Fruit fly (Drosophila melanogaster) whole organism, embryonic: Measurements from ENCODE around the gene CG13928.

Experiments
- ATbp ChIP-seq: fragments of 200-800 bp; sonication (Bioruptor generic); optimal IDR thresholded peaks from 2 replicates; lab custom pipeline; 2017; ENCODE audit warnings: missing biosample characterization, mild to moderate bottlenecking, missing genetic modification characterization, missing genetic modification reagents
- Ada2b ChIP-seq: fragments of 200-800 bp; sonication (Bioruptor generic); IDR thresholded peaks from 2 replicates; pipeline ENCODE4 v1.3.6; 2022; ENCODE audit warnings: missing biosample characterization, missing genetic modification characterization
- Atf-2 ChIP-seq: fragments of 200-800 bp; sonication (Bioruptor generic); optimal IDR thresholded peaks from 2 replicates; lab custom pipeline; 2016; ENCODE audit warnings: missing biosample characterization, missing genetic modification characterization
- CG10543 ChIP-seq: fragments of 200-800 bp; sonication (Bioruptor generic); optimal IDR thresholded peaks from 3 replicates; lab custom pipeline; 2017; ENCODE audit warnings: missing biosample characterization, mild to moderate bottlenecking, missing genetic modification characterization, moderate library complexity
- CG12299 ChIP-seq: fragments of 200-800 bp; sonication (Bioruptor generic); optimal IDR thresholded peaks from 2 replicates; lab custom pipeline; 2018; ENCODE audit warnings: missing biosample characterization, mild to moderate bottlenecking, missing genetic modification characterization
- CG15514 ChIP-seq: fragments of 200-800 bp; sonication (Bioruptor generic); optimal IDR thresholded peaks from 3 replicates; lab custom pipeline; 2017; ENCODE audit warnings: missing biosample characterization, missing genetic modification characterization, mild to moderate bottlenecking, moderate library complexity, missing genetic modification reagents
- CG16779 ChIP-seq: fragments of 200-800 bp; sonication (Bioruptor generic); IDR thresholded peaks from 2 replicates; pipeline ENCODE4 v1.3.6; 2022; ENCODE audit warnings: missing biosample characterization, missing genetic modification characterization
- CG18011 ChIP-seq: fragments of 200-800 bp; sonication (Bioruptor generic); optimal IDR thresholded peaks from 2 replicates; lab custom pipeline; 2017; ENCODE audit warnings: missing biosample characterization, missing genetic modification characterization, mild to moderate bottlenecking, moderate library complexity, missing genotype
- CG2120 ChIP-seq: fragments of 200-800 bp; sonication (Bioruptor generic); optimal IDR thresholded peaks from 3 replicates; lab custom pipeline; 2016; ENCODE audit warnings: missing biosample characterization, missing genetic modification characterization
- CG30020 ChIP-seq: fragments of 200-800 bp; optimal IDR thresholded peaks from 2 replicates; lab custom pipeline; 2019; ENCODE audit warnings: missing biosample characterization, mild to moderate bottlenecking, missing genetic modification characterization, moderate library complexity
- CG30431 ChIP-seq: fragments of 200-800 bp; sonication (Bioruptor generic); optimal IDR thresholded peaks from 2 replicates; lab custom pipeline; 2017; ENCODE audit warnings: missing biosample characterization, missing genetic modification characterization
- CG32532 ChIP-seq: fragments of 200-800 bp; sonication (Bioruptor generic); IDR thresholded peaks from 2 replicates; pipeline ENCODE4 v1.3.6; 2022; ENCODE audit warnings: missing biosample characterization, missing genetic modification characterization
- CG34224 ChIP-seq: fragments of 200-800 bp; sonication (Bioruptor generic); IDR thresholded peaks from 3 replicates; pipeline ENCODE4 v1.3.6; 2022; ENCODE audit warnings: missing biosample characterization, missing genetic modification characterization; ENCODE audit not compliant: partially characterized antibody
- CG6689 ChIP-seq: fragments of 200-800 bp; sonication (Bioruptor generic); IDR thresholded peaks from 2 replicates; pipeline ENCODE4 v1.3.6; 2022; ENCODE audit warnings: missing biosample characterization, missing genetic modification characterization
- CG7271 ChIP-seq: fragments of 200-800 bp; sonication (Bioruptor generic); optimal IDR thresholded peaks from 2 replicates; lab custom pipeline; 2018; ENCODE audit warnings: missing biosample characterization, mild to moderate bottlenecking, missing genetic modification characterization, moderate library complexity
- CG8281 ChIP-seq: fragments of 200-800 bp; sonication (Bioruptor generic); optimal IDR thresholded peaks from 2 replicates; lab custom pipeline; 2018; ENCODE audit warnings: missing biosample characterization, mild to moderate bottlenecking, missing genetic modification characterization, moderate library complexity
- CG8388 ChIP-seq: fragments of 200-800 bp; sonication (Bioruptor generic); optimal IDR thresholded peaks from 2 replicates; lab custom pipeline; 2019; ENCODE audit warnings: missing biosample characterization, mild to moderate bottlenecking, missing genetic modification characterization, moderate library complexity
- CG9215 ChIP-seq: fragments of 200-800 bp; sonication (Bioruptor generic); IDR thresholded peaks from 2 replicates; pipeline ENCODE4 v1.3.6; 2022; ENCODE audit warnings: missing biosample characterization, missing genetic modification characterization
- Dfd ChIP-seq, 2 experiments: fragments of >200 bp; optimal IDR thresholded peaks; 2 replicates each; lab custom pipeline; 2017; ENCODE audit warnings: missing biosample characterization in 2 of 2, missing genetic modification characterization in 2 of 2
- Doc3 ChIP-seq: fragments of 200-800 bp; sonication (Bioruptor generic); IDR thresholded peaks from 3 replicates; pipeline ENCODE4 v1.3.6; 2022; ENCODE audit warnings: missing biosample characterization, missing genetic modification characterization; ENCODE audit not compliant: partially characterized antibody
- E2f2 ChIP-seq: fragments of 200-800 bp; sonication (Bioruptor generic); IDR thresholded peaks from 2 replicates; pipeline ENCODE4 v1.3.6; 2022; ENCODE audit warnings: missing biosample characterization, missing genetic modification characterization
- Fer2 ChIP-seq: fragments of 200-800 bp; sonication (Bioruptor generic); optimal IDR thresholded peaks from 2 replicates; lab custom pipeline; 2018; ENCODE audit warnings: missing biosample characterization, mild to moderate bottlenecking, missing genetic modification characterization, moderate library complexity
- HLH4C ChIP-seq: fragments of 200-800 bp; sonication (Bioruptor generic); IDR thresholded peaks from 3 replicates; pipeline ENCODE4 v1.3.6; 2022; ENCODE audit warnings: missing biosample characterization, missing genetic modification characterization; ENCODE audit not compliant: partially characterized antibody
- NK7.1 ChIP-seq: fragments of 200-800 bp; sonication (Bioruptor generic); optimal IDR thresholded peaks from 3 replicates; lab custom pipeline; 2016; ENCODE audit warnings: missing biosample characterization, missing genetic modification characterization
- Oaz ChIP-seq: fragments of 200-800 bp; sonication (Bioruptor generic); IDR thresholded peaks from 2 replicates; pipeline ENCODE4 v1.3.6; 2022; ENCODE audit warnings: missing biosample characterization, missing genetic modification characterization
- Sry-β ChIP-seq: fragments of 200-800 bp; sonication (Bioruptor generic); optimal IDR thresholded peaks from 2 replicates; lab custom pipeline; 2018; ENCODE audit warnings: missing biosample characterization, mild to moderate bottlenecking, missing genetic modification characterization, moderate library complexity
- Taf1 ChIP-seq: fragments of 200-800 bp; sonication (Bioruptor generic); IDR thresholded peaks from 2 replicates; pipeline ENCODE4 v1.3.6; 2022; ENCODE audit warnings: missing biosample characterization, missing genetic modification characterization
- Trl ChIP-seq, 3 experiments: fragments of >200 bp in 2 of 3; fragments of 200-800 bp in 1 of 3; sonication (Bioruptor generic) in 1 of 3; optimal IDR thresholded peaks; 2 replicates in 1 of 3; 3 replicates in 2 of 3; lab custom pipeline; 2016 to 2017; ENCODE audit warnings: missing biosample characterization in 1 of 3, missing genetic modification characterization in 1 of 3
- Usf ChIP-seq: fragments of 200-800 bp; sonication (Bioruptor generic); optimal IDR thresholded peaks from 2 replicates; lab custom pipeline; 2017; ENCODE audit warnings: missing genotype, missing biosample characterization, missing genetic modification characterization
- crc ChIP-seq: fragments of 200-800 bp; sonication (Bioruptor generic); optimal IDR thresholded peaks from 2 replicates; lab custom pipeline; 2016; ENCODE audit warnings: missing biosample characterization, missing genetic modification characterization
- dpn ChIP-seq, 2 experiments: fragments of 200-800 bp; sonication (Bioruptor generic); optimal IDR thresholded peaks; 3 replicates each; lab custom pipeline; 2016; ENCODE audit warnings: missing biosample characterization in 2 of 2, missing genetic modification characterization in 2 of 2
- fd96Cb ChIP-seq: fragments of 200-800 bp; sonication (Bioruptor generic); optimal IDR thresholded peaks from 2 replicates; lab custom pipeline; 2018; ENCODE audit warnings: missing biosample characterization, mild to moderate bottlenecking, missing genetic modification characterization, moderate library complexity
- fu2 ChIP-seq: fragments of 200-800 bp; sonication (Bioruptor generic); optimal IDR thresholded peaks from 2 replicates; lab custom pipeline; 2016; ENCODE audit warnings: missing biosample characterization, missing genetic modification characterization
- gem ChIP-seq: fragments of 200-800 bp; sonication (Bioruptor generic); optimal IDR thresholded peaks from 2 replicates; lab custom pipeline; 2019; ENCODE audit warnings: missing biosample characterization, mild to moderate bottlenecking, missing genetic modification characterization, moderate library complexity
- gsb ChIP-seq: fragments of 200-800 bp; sonication (Bioruptor generic); IDR thresholded peaks from 2 replicates; pipeline ENCODE4 v1.3.6; 2022; ENCODE audit warnings: missing biosample characterization, missing genetic modification characterization
- hkb ChIP-seq, 2 experiments: fragments of 200-800 bp in 1 of 2; fragments of >200 bp in 1 of 2; sonication (Bioruptor generic) in 1 of 2; IDR thresholded peaks in 1 of 2; optimal IDR thresholded peaks in 1 of 2; 2 replicates each; pipeline versions ENCODE4 v1.3.6 to Lab custom; 2017 to 2022; ENCODE audit warnings: missing biosample characterization in 1 of 2, missing genetic modification characterization in 1 of 2
- kni ChIP-seq: fragments of 200-800 bp; sonication (Bioruptor generic); optimal IDR thresholded peaks from 3 replicates; lab custom pipeline; 2017; ENCODE audit warnings: mild to moderate bottlenecking, missing biosample characterization, missing genetic modification reagents, missing genetic modification characterization
- lola ChIP-seq, 3 experiments: fragments of >200 bp in 2 of 3; fragments of 200-800 bp in 1 of 3; sonication (Bioruptor generic) in 1 of 3; optimal IDR thresholded peaks; 2 replicates each; lab custom pipeline; 2017 to 2019; ENCODE audit warnings: missing biosample characterization in 3 of 3, missing genetic modification characterization in 3 of 3, mild to moderate bottlenecking in 1 of 3, moderate library complexity in 1 of 3
- nerfin-2 ChIP-seq: fragments of 200-800 bp; sonication (Bioruptor generic); IDR thresholded peaks from 2 replicates; pipeline ENCODE4 v1.3.6; 2022; ENCODE audit warnings: missing biosample characterization, missing genetic modification characterization; ENCODE audit not compliant: partially characterized antibody
- pan ChIP-seq, 4 experiments: fragments of >200 bp in 3 of 4; fragments of 200-800 bp in 1 of 4; sonication (Bioruptor generic) in 1 of 4; optimal IDR thresholded peaks in 3 of 4; IDR thresholded peaks in 1 of 4; 2 replicates each; pipeline versions ENCODE4 v1.3.6 to Lab custom; 2017 to 2022; ENCODE audit warnings: missing biosample characterization in 2 of 4, missing genetic modification characterization in 2 of 4, mixed read lengths in 1 of 4
- prd ChIP-seq, 3 experiments: fragments of >200 bp in 2 of 3; fragments of 200-800 bp in 1 of 3; sonication (Bioruptor generic) in 1 of 3; optimal IDR thresholded peaks in 2 of 3; IDR thresholded peaks in 1 of 3; 2 replicates in 2 of 3; 3 replicates in 1 of 3; pipeline versions ENCODE4 v1.3.6 to Lab custom; 2017 to 2022; ENCODE audit warnings: missing biosample characterization in 1 of 3, missing genetic modification characterization in 1 of 3
- ro ChIP-seq: fragments of 200-800 bp; sonication (Bioruptor generic); IDR thresholded peaks from 2 replicates; pipeline ENCODE4 v1.3.6; 2022; ENCODE audit warnings: missing biosample characterization, missing genetic modification characterization
- run ChIP-seq: fragments of 200-800 bp; sonication (Bioruptor generic); optimal IDR thresholded peaks from 3 replicates; lab custom pipeline; 2018; ENCODE audit warnings: missing biosample characterization, mild to moderate bottlenecking, missing genetic modification characterization
- sens ChIP-seq: fragments of 200-800 bp; sonication (Bioruptor generic); peaks from one replicate; lab custom pipeline; 2016; ENCODE audit warnings: missing biosample characterization, missing genetic modification characterization
- sna ChIP-seq: fragments of 200-800 bp; sonication (Bioruptor generic); IDR thresholded peaks from 2 replicates; pipeline ENCODE4 v1.3.6; 2022; ENCODE audit warnings: missing biosample characterization, missing genetic modification characterization; ENCODE audit not compliant: partially characterized antibody
- unpg ChIP-seq: fragments of 200-800 bp; sonication (Bioruptor generic); optimal IDR thresholded peaks from 3 replicates; lab custom pipeline; 2018; ENCODE audit warnings: missing biosample characterization, mild to moderate bottlenecking, missing genetic modification characterization, moderate library complexity
- zen ChIP-seq: fragments of 200-800 bp; sonication (Bioruptor generic); optimal IDR thresholded peaks from 3 replicates; lab custom pipeline; 2018; ENCODE audit warnings: missing biosample characterization, mild to moderate bottlenecking, missing genetic modification characterization, moderate library complexity

Gene CG13928

dm6 chr3L:1648690-1649355, 20.6 kb upstream of the CG13928 start, which contains the start of gene CG13920 (continued):
- no peak for TF ChIP-seq CG8281 (tag; lab: Kevin White, UChicago)
- TF ChIP-seq Doc3 (GFP tag; lab: Robert Waterston, UW): no peak
- no peak for TF ChIP-seq fu2
- no peak for TF ChIP-seq lola (GFP tag; optimal IDR thresholded peaks at IDR 0.05; lab: Kevin White, UChicago)
- no peak for TF ChIP-seq gem (tag; lab: Kevin White, UChicago)
- TF ChIP-seq CG30431 (GFP tag; lab: Kevin White, UChicago): no peak
- no peak for TF ChIP-seq Fer2
- no peak for TF ChIP-seq prd (optimal IDR thresholded peaks at IDR 0.05; lab: Kevin White, UChicago)
- no peak for TF ChIP-seq prd (GFP tag; IDR thresholded peaks at IDR 0.05; lab: Robert Waterston, UW)
- no peak for TF ChIP-seq pan (optimal IDR thresholded peaks at IDR 0.05; lab: Kevin White, UChicago)
- no peak for TF ChIP-seq pan (GFP tag; optimal IDR thresholded peaks at IDR 0.05 in 1 of 2, IDR thresholded peaks at IDR 0.05 in 1 of 2)
- no peak for TF ChIP-seq Taf1
- no peak for TF ChIP-seq crc (GFP tag; lab: Kevin White, UChicago)
- no peak for TF ChIP-seq HLH4C (GFP tag; lab: Robert Waterston, UW)
- TF ChIP-seq sens (GFP tag; lab: Kevin White, UChicago): no peak
- no peak for TF ChIP-seq Usf (GFP tag; lab: Kevin White, UChicago)
- TF ChIP-seq hkb (optimal IDR thresholded peaks at IDR 0.05; lab: Kevin White, UChicago): no peak
- no peak for TF ChIP-seq hkb (GFP tag; IDR thresholded peaks at IDR 0.05; lab: Robert Waterston, UW)
- no peak for TF ChIP-seq CG8388 (GFP tag; lab: Kevin White, UChicago)
- no peak for TF ChIP-seq CG7271 (tag; lab: Kevin White, UChicago)
- no peak for TF ChIP-seq Dfd (GFP tag; optimal IDR thresholded peaks at IDR 0.05; lab: Kevin White, UChicago)
- TF ChIP-seq fd96Cb (tag; lab: Kevin White, UChicago): no peak
- no peak for TF ChIP-seq Atf-2 (GFP tag; lab: Kevin White, UChicago)
- TF ChIP-seq ro: no peak
- no peak for TF ChIP-seq gsb
- TF ChIP-seq Oaz: no peak
- no peak for TF ChIP-seq kni (GFP tag; lab: Kevin White, UChicago)
- TF ChIP-seq CG30020: no peak
- no peak for TF ChIP-seq dpn (GFP tag; optimal IDR thresholded peaks at IDR 0.05; lab: Kevin White, UChicago)
- TF ChIP-seq Trl (optimal IDR thresholded peaks at IDR 0.05; lab: Kevin White, UChicago): peak; percentile 59 to 62
- no peak for TF ChIP-seq Trl (GFP tag; optimal IDR thresholded peaks at IDR 0.05; lab: Kevin White, UChicago)
- peak; percentile 72 for TF ChIP-seq CG10543
- no peak for TF ChIP-seq CG16779 (GFP tag; lab: Robert Waterston, UW)
- TF ChIP-seq CG2120: no peak
- TF ChIP-seq CG32532 (GFP tag; lab: Robert Waterston, UW): no peak
- TF ChIP-seq CG6689 (GFP tag; lab: Robert Waterston, UW): no peak
- TF ChIP-seq CG34224 (GFP tag; lab: Robert Waterston, UW): no peak
- TF ChIP-seq CG9215 (GFP tag; lab: Robert Waterston, UW): no peak
- TF ChIP-seq ATbp (GFP tag; lab: Kevin White, UChicago): no peak
- TF ChIP-seq run (tag; lab: Kevin White, UChicago): no peak
- no peak for TF ChIP-seq unpg (GFP tag; lab: Kevin White, UChicago)
- TF ChIP-seq NK7.1 (GFP tag; lab: Kevin White, UChicago): no peak
- 0 out of 2 replicates have a peak, but pooled peaks have one; percentile 11 for TF ChIP-seq E2f2 (GFP tag; lab: Robert Waterston, UW)
- TF ChIP-seq CG18011 (GFP tag; lab: Kevin White, UChicago): no peak
- no peak for TF ChIP-seq CG12299
- no peak for TF ChIP-seq Ada2b (GFP tag; lab: Robert Waterston, UW)
- no peak for TF ChIP-seq nerfin-2 (GFP tag; lab: Robert Waterston, UW)
- no peak for TF ChIP-seq sna (GFP tag; lab: Robert Waterston, UW)
- peak; percentile 27 for TF ChIP-seq CG15514 (GFP tag; lab: Kevin White, UChicago)
- TF ChIP-seq zen (tag; lab: Kevin White, UChicago): no peak
- TF ChIP-seq Sry-β (GFP tag; lab: Kevin White, UChicago): no peak
